Fruit fly (Drosophila melanogaster): Measurements from ENCODE around the gene ringer.
A peak's percentile ranks its signal among the peaks of the same experiment; 100 is the strongest.

The ringer gene

DNA sequence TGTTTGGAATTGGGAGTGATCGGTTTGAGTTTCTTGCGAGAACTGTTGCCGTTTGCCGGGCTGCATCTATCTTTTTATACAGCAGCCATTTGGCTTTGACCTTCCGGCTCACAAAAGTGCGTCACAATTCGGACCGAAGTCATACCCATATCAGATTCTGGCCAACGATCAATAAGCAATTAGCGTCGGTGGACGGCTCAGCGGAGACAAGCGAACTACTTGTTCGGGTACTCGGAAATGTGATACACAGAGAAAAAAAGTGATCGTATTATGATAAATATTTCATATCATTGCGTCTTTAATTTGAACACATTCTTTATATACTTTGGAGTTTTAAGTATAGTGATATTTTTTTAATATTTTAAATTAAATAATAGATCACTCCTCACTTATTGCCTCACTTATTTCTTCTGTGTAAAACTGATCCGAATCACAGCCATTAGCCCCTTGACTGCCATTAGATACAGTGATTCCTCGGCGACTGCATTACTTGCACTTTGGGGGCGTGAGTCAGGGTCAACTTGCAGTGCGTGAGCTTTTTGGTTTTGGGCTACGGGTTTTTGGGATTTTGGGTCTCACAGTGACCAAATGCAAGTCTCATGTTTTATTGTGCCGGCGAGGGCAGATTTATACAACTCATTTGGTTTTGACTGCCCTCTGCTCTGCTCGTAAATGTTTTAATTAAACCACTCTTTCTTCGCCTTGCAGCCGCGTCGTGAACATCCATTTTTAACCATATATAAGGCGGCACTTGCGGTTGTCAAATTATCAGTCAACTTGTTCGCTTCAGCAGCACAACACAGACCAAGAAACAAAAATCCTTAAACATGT, 53.2 kb downstream of the ringer start, which contains the start of the genes CG13043 and CG13063 (continued):
- TF ChIP-seq CG6765 (GFP tag; optimal IDR thresholded peaks at IDR 0.05): no peak
- TF ChIP-seq btn (GFP tag; optimal IDR thresholded peaks at IDR 0.05): no peak
- TF ChIP-seq BtbVII (GFP tag; optimal IDR thresholded peaks at IDR 0.05): no peak
- no peak for TF ChIP-seq CG14965 (GFP tag; optimal IDR thresholded peaks at IDR 0.05; ENCODE audit: borderline replicate concordance)
- no peak for TF ChIP-seq CG12104 (GFP tag; optimal IDR thresholded peaks at IDR 0.05)
- peak in 1 of 2 experiments; percentile 5 for TF ChIP-seq Eip74EF (GFP tag; optimal IDR thresholded peaks at IDR 0.05)
- TF ChIP-seq toy (GFP tag; IDR thresholded peaks at IDR 0.05): no peak
- no peak for TF ChIP-seq fd64A (GFP tag; optimal IDR thresholded peaks at IDR 0.05)
- TF ChIP-seq unpg (GFP tag; optimal IDR thresholded peaks at IDR 0.05): peak; percentile 42
- TF ChIP-seq CG16813 (GFP tag; IDR thresholded peaks at IDR 0.05; ENCODE audit: partially characterized antibody): no peak
- no peak for TF ChIP-seq lbe (GFP tag; optimal IDR thresholded peaks at IDR 0.05)
- TF ChIP-seq CG9609 (GFP tag; optimal IDR thresholded peaks at IDR 0.05): no peak
- TF ChIP-seq CG5245 (GFP tag; optimal IDR thresholded peaks at IDR 0.05): no peak
- peak; percentile 15; the same call in 1 of the 2 replicates for TF ChIP-seq Atf6 (GFP tag; IDR thresholded peaks at IDR 0.05)
- TF ChIP-seq abd-A (tag; optimal IDR thresholded peaks at IDR 0.05): no peak
- no peak for TF ChIP-seq inv (GFP tag; IDR thresholded peaks at IDR 0.05; ENCODE audit: partially characterized antibody)
- no peak for TF ChIP-seq CG33557 (GFP tag; optimal IDR thresholded peaks at IDR 0.05)
- no peak for TF ChIP-seq ind (GFP tag; optimal IDR thresholded peaks at IDR 0.05)
- TF ChIP-seq B-H1 (GFP tag; IDR thresholded peaks at IDR 0.05): no peak
- no peak for TF ChIP-seq Dfd (GFP tag; optimal IDR thresholded peaks at IDR 0.05)
- TF ChIP-seq Scr (GFP tag; IDR thresholded peaks at IDR 0.05; ENCODE audit: partially characterized antibody): no peak
- no peak for TF ChIP-seq amos (GFP tag; IDR thresholded peaks at IDR 0.05; ENCODE audit: partially characterized antibody)
- no peak for TF ChIP-seq bowl (GFP tag; IDR thresholded peaks at IDR 0.05)
- no peak for TF ChIP-seq ham (GFP tag; IDR thresholded peaks at IDR 0.05)
- no peak for TF ChIP-seq Atf-2 (GFP tag; optimal IDR thresholded peaks at IDR 0.05)
- no peak for TF ChIP-seq ssp (GFP tag; IDR thresholded peaks at IDR 0.05)
- TF ChIP-seq Ssrp (tag; optimal IDR thresholded peaks at IDR 0.05): no peak
- no peak for TF ChIP-seq slbo (GFP tag; IDR thresholded peaks at IDR 0.05)
- no peak for TF ChIP-seq CG43689 (GFP tag; IDR thresholded peaks at IDR 0.05)
- TF ChIP-seq CG7372 (GFP tag; IDR thresholded peaks at IDR 0.05): no peak
- TF ChIP-seq CG7839 (tag; optimal IDR thresholded peaks at IDR 0.05): peak; percentile 26
- no peak for TF ChIP-seq CG7786 (GFP tag; optimal IDR thresholded peaks at IDR 0.05)
- TF ChIP-seq CG11398 (GFP tag; optimal IDR thresholded peaks at IDR 0.05): no peak
- no peak for TF ChIP-seq Hr78 (GFP tag; optimal IDR thresholded peaks at IDR 0.05)
- TF ChIP-seq Deaf1 (tag; optimal IDR thresholded peaks at IDR 0.05): peak; percentile 18
- TF ChIP-seq CG42726 (GFP tag; IDR thresholded peaks at IDR 0.05; ENCODE audit: partially characterized antibody): no peak
- no peak for TF ChIP-seq en (GFP tag; optimal IDR thresholded peaks at IDR 0.05)
- no peak for TF ChIP-seq pan (optimal IDR thresholded peaks at IDR 0.05)
- no peak for TF ChIP-seq pan (GFP tag; optimal IDR thresholded peaks at IDR 0.05 in 1 of 2, IDR thresholded peaks at IDR 0.05 in 1 of 2)
- TF ChIP-seq CG6254 (GFP tag; optimal IDR thresholded peaks at IDR 0.05): no peak
- TF ChIP-seq H2.0 (GFP tag; IDR thresholded peaks at IDR 0.05): 0 out of 2 replicates have a peak, but pooled peaks have one; percentile 17
- peak; percentile 41 for TF ChIP-seq CG15269 (tag; optimal IDR thresholded peaks at IDR 0.05)
- TF ChIP-seq dimm (GFP tag; IDR thresholded peaks at IDR 0.05): no peak
- no peak for TF ChIP-seq Awh (GFP tag; IDR thresholded peaks at IDR 0.05)
- no peak for TF ChIP-seq kay (GFP tag; optimal IDR thresholded peaks at IDR 0.05)
- no peak for TF ChIP-seq trem (tag; optimal IDR thresholded peaks at IDR 0.05)
- no peak for TF ChIP-seq tna (GFP tag; IDR thresholded peaks at IDR 0.05; ENCODE audit: partially characterized antibody)
- no peak for TF ChIP-seq pita (GFP tag; optimal IDR thresholded peaks at IDR 0.05)
- peak; percentile 22 for TF ChIP-seq Oli (tag; optimal IDR thresholded peaks at IDR 0.05)

Data from whole organism, embryonic.